Fruit fly (Drosophila melanogaster): ENCODE data around the gene CG12011.
A peak's percentile ranks its signal among the peaks of the same experiment; 100 is the strongest.

The CG12011 gene

dm6 chr3L:1741107-1741506 lies 46.7 kb downstream of the CG12011 start (continued):
- TF ChIP-seq Gug (GFP tag; IDR thresholded peaks at IDR 0.05) = no peak; the same call in 3 of the 4 replicates
- TF ChIP-seq ase (GFP tag; IDR thresholded peaks at IDR 0.05) = 0 out of 3 replicates have a peak, but pooled peaks have one; percentile 30
- TF ChIP-seq CG14441 (GFP tag; IDR thresholded peaks at IDR 0.05) = peak; percentile 14; the same call in 1 of the 2 replicates
- TF ChIP-seq Eip74EF (GFP tag; optimal IDR thresholded peaks at IDR 0.05) = no peak
- no peak for TF ChIP-seq run (tag; optimal IDR thresholded peaks at IDR 0.05)
- TF ChIP-seq jumu (GFP tag; optimal IDR thresholded peaks at IDR 0.05) = no peak
- TF ChIP-seq CG7963 (GFP tag; IDR thresholded peaks at IDR 0.05; ENCODE audit: partially characterized antibody) = no peak
- TF ChIP-seq CG1233 (GFP tag; optimal IDR thresholded peaks at IDR 0.05) = no peak
- no peak for TF ChIP-seq MBD-R2 (GFP tag; IDR thresholded peaks at IDR 0.05)
- no peak for TF ChIP-seq Lhr (GFP tag; optimal IDR thresholded peaks at IDR 0.05)
- TF ChIP-seq CG6689 (GFP tag; IDR thresholded peaks at IDR 0.05) = 0 out of 2 replicates have a peak, but pooled peaks have one; percentile 16
- TF ChIP-seq B-H2 (GFP tag; optimal IDR thresholded peaks at IDR 0.05) = no peak
- TF ChIP-seq lab (GFP tag; optimal IDR thresholded peaks at IDR 0.05) = no peak
- no peak for TF ChIP-seq hkb (optimal IDR thresholded peaks at IDR 0.05)
- TF ChIP-seq hkb (GFP tag; IDR thresholded peaks at IDR 0.05) = 0 out of 2 replicates have a peak, but pooled peaks have one; percentile 11
- TF ChIP-seq Bdp1 (GFP tag; optimal IDR thresholded peaks at IDR 0.05) = no peak
- no peak for TF ChIP-seq ems (GFP tag; optimal IDR thresholded peaks at IDR 0.05)
- TF ChIP-seq btn (GFP tag; optimal IDR thresholded peaks at IDR 0.05) = no peak
- no peak for TF ChIP-seq ewg (GFP tag; optimal IDR thresholded peaks at IDR 0.05)
- TF ChIP-seq Dref (GFP tag; IDR thresholded peaks at IDR 0.05) = no peak
- TF ChIP-seq slbo (GFP tag; IDR thresholded peaks at IDR 0.05) = 0 out of 2 replicates have a peak, but pooled peaks have one; percentile 7
- TF ChIP-seq sna (GFP tag; IDR thresholded peaks at IDR 0.05; ENCODE audit: partially characterized antibody) = no peak
- TF ChIP-seq CG8281 (tag; optimal IDR thresholded peaks at IDR 0.05) = no peak
- no peak for TF ChIP-seq zen2 (GFP tag; IDR thresholded peaks at IDR 0.05; ENCODE audit: partially characterized antibody)
- no peak for TF ChIP-seq CG8089 (GFP tag; optimal IDR thresholded peaks at IDR 0.05)
- peak; percentile 15 for TF ChIP-seq CG9437 (GFP tag; optimal IDR thresholded peaks at IDR 0.05)
- no peak for TF ChIP-seq NFAT (GFP tag; IDR thresholded peaks at IDR 0.05)
- TF ChIP-seq CG31365 (tag; optimal IDR thresholded peaks at IDR 0.05) = no peak
- TF ChIP-seq fd96Cb (tag; optimal IDR thresholded peaks at IDR 0.05) = no peak
- TF ChIP-seq bowl (GFP tag; IDR thresholded peaks at IDR 0.05) = no peak
- TF ChIP-seq ttk (GFP tag; IDR thresholded peaks at IDR 0.05) = 0 out of 2 replicates have a peak, but pooled peaks have one; percentile 11
- TF ChIP-seq row (GFP tag; IDR thresholded peaks at IDR 0.05) = no peak; the same call in 1 of the 3 replicates
- TF ChIP-seq phol (tag; optimal IDR thresholded peaks at IDR 0.05) = peak; percentile 24
- TF ChIP-seq CG3281 (GFP tag; optimal IDR thresholded peaks at IDR 0.05) = no peak
- peak; percentile 18; the same call in 1 of the 2 replicates for TF ChIP-seq lmd (GFP tag; IDR thresholded peaks at IDR 0.05)
- 0 out of 2 replicates have a peak, but pooled peaks have one; percentile 6 for TF ChIP-seq Ada2b (GFP tag; IDR thresholded peaks at IDR 0.05)
- TF ChIP-seq Stat92E (GFP tag; optimal IDR thresholded peaks at IDR 0.05) = no peak
- no peak for TF ChIP-seq CG8924 (tag; optimal IDR thresholded peaks at IDR 0.05)
- TF ChIP-seq Mes4 (GFP tag; optimal IDR thresholded peaks at IDR 0.05) = no peak
- TF ChIP-seq CTCF (GFP tag; optimal IDR thresholded peaks at IDR 0.05) = no peak
- TF ChIP-seq Opbp (GFP tag; IDR thresholded peaks at IDR 0.05; ENCODE audit: partially characterized antibody) = no peak
- no peak for TF ChIP-seq CG31441 (GFP tag; IDR thresholded peaks at IDR 0.05)
- TF ChIP-seq HHEX (GFP tag; optimal IDR thresholded peaks at IDR 0.05) = no peak
- TF ChIP-seq CG11504 (tag; optimal IDR thresholded peaks at IDR 0.05) = peak; percentile 56
- TF ChIP-seq twi (tag; optimal IDR thresholded peaks at IDR 0.05) = no peak
- TF ChIP-seq dpn (GFP tag; optimal IDR thresholded peaks at IDR 0.05) = peak in 1 of 2 experiments; percentile 20
- TF ChIP-seq Hr3 (GFP tag; optimal IDR thresholded peaks at IDR 0.05) = no peak
- TF ChIP-seq Tbp (GFP tag; optimal IDR thresholded peaks at IDR 0.05) = no peak
- TF ChIP-seq nmo (GFP tag; optimal IDR thresholded peaks at IDR 0.05) = peak; percentile 18
- TF ChIP-seq fru (optimal IDR thresholded peaks at IDR 0.05) = no peak
- peak; percentile 77 for TF ChIP-seq Ets65A (GFP tag)
- no peak for TF ChIP-seq CG12236 (GFP tag; optimal IDR thresholded peaks at IDR 0.05)
